Worm (Caenorhabditis elegans) whole organism, young adult: ENCODE measurements around the gene srh-95.

Experiments used
- C06A6.2 ChIP-seq: fragments of 200-800 bp; sonication (Bioruptor generic); conservative IDR thresholded peaks from 2 replicates; pipeline ENCODE4 v1.3.6; 2022; ENCODE audit warnings: missing genetic modification characterization, missing compliant biosample characterization
- D2030.7 ChIP-seq: fragments of 200-800 bp; sonication (Bioruptor generic); IDR thresholded peaks from 2 replicates; pipeline ENCODE4 v1.3.6; 2022; ENCODE audit warnings: missing genetic modification reagents, missing genetic modification characterization, missing compliant biosample characterization
- K11D2.4 ChIP-seq: fragments of 200-800 bp; sonication (Bioruptor generic); IDR thresholded peaks from 2 replicates; pipeline ENCODE4 v1.3.6; 2022; ENCODE audit warnings: missing genetic modification reagents, missing genetic modification characterization, missing compliant biosample characterization
- K12H6.12 ChIP-seq: fragments of 200-800 bp; sonication (Bioruptor generic); optimal IDR thresholded peaks from 2 replicates; lab custom pipeline; 2018; ENCODE audit warnings: mild to moderate bottlenecking, missing genetic modification characterization, missing compliant biosample characterization
- Y67H2A.10 ChIP-seq: fragments of 200-800 bp; sonication (Bioruptor generic); conservative IDR thresholded peaks from 2 replicates; pipeline ENCODE4 v1.3.6; 2022; ENCODE audit warnings: missing genetic modification reagents, missing genetic modification characterization, missing compliant biosample characterization
- Y79H2A.3 ChIP-seq: fragments of 200-800 bp; sonication (Bioruptor generic); conservative IDR thresholded peaks from 2 replicates; pipeline ENCODE4 v1.3.6; 2022; ENCODE audit warnings: missing genetic modification reagents, missing genetic modification characterization, missing compliant biosample characterization
- Y95B8A.8 ChIP-seq: fragments of 200-800 bp; sonication (Bioruptor generic); IDR thresholded peaks from 2 replicates; pipeline ENCODE4 v1.3.6; 2022; ENCODE audit warnings: missing genetic modification reagents, missing genetic modification characterization, missing compliant biosample characterization
- akir-1 ChIP-seq: fragments of 200-800 bp; sonication (Bioruptor generic); optimal IDR thresholded peaks from 2 replicates; lab custom pipeline; 2018; ENCODE audit warnings: mild to moderate bottlenecking, missing genetic modification characterization, moderate library complexity, missing compliant biosample characterization
- die-1 ChIP-seq: sonication (generic microtip); optimal IDR thresholded peaks from 2 replicates; lab custom pipeline; 2016; ENCODE audit warnings: missing genotype, mild to moderate bottlenecking, missing genetic modification characterization, missing compliant biosample characterization
- egl-44 ChIP-seq: fragments of 200-800 bp; sonication (Bioruptor generic); IDR thresholded peaks from 2 replicates; pipeline ENCODE4 v1.3.6; 2022; ENCODE audit warnings: missing genetic modification reagents, missing genetic modification characterization, missing compliant biosample characterization
- ets-4 ChIP-seq: fragments of 200-800 bp; sonication (Bioruptor generic); optimal IDR thresholded peaks from 2 replicates; lab custom pipeline; 2018; ENCODE audit warnings: mild to moderate bottlenecking, missing genetic modification characterization, missing compliant biosample characterization
- hlh-12 ChIP-seq: sonication (generic microtip); optimal IDR thresholded peaks from 2 replicates; lab custom pipeline; 2016; ENCODE audit warnings: missing genetic modification characterization, missing compliant biosample characterization
- hmg-20 ChIP-seq: fragments of 200-800 bp; sonication (Bioruptor generic); IDR thresholded peaks from 2 replicates; pipeline ENCODE4 v1.3.6; 2022; ENCODE audit warnings: missing genetic modification reagents, missing genetic modification characterization, missing compliant biosample characterization
- lag-1 ChIP-seq: fragments of 200-800 bp; sonication (Bioruptor generic); IDR thresholded peaks from 2 replicates; pipeline ENCODE4 v1.3.6; 2022; ENCODE audit warnings: missing genetic modification reagents, missing genetic modification characterization, missing compliant biosample characterization
- let-607 ChIP-seq, 2 experiments: fragments of 200-800 bp in 1 of 2; sonication (Bioruptor generic) in 1 of 2; sonication (generic microtip) in 1 of 2; optimal IDR thresholded peaks; 2 replicates each; lab custom pipeline; 2016 to 2018; ENCODE audit warnings: mild to moderate bottlenecking in 2 of 2, missing compliant biosample characterization in 2 of 2, missing genetic modification characterization in 2 of 2, moderate library complexity in 2 of 2, missing genotype in 1 of 2
- lin-26 ChIP-seq: fragments of 200-800 bp; sonication (Bioruptor generic); IDR thresholded peaks from 2 replicates; pipeline ENCODE4 v1.3.6; 2022; ENCODE audit warnings: missing genetic modification reagents, missing genetic modification characterization, missing compliant biosample characterization
- lin-54 ChIP-seq: fragments of 200-800 bp; sonication (Bioruptor generic); optimal IDR thresholded peaks from 2 replicates; lab custom pipeline; 2018; ENCODE audit warnings: mild to moderate bottlenecking, missing genetic modification characterization, missing compliant biosample characterization
- lsl-1 ChIP-seq: fragments of 200-800 bp; sonication (Bioruptor generic); optimal IDR thresholded peaks from 2 replicates; lab custom pipeline; 2018; ENCODE audit warnings: mild to moderate bottlenecking, missing genetic modification characterization, moderate library complexity, missing compliant biosample characterization
- mel-28 ChIP-seq: sonication (generic microtip); optimal IDR thresholded peaks from 2 replicates; lab custom pipeline; 2016; ENCODE audit warnings: borderline replicate concordance, mild to moderate bottlenecking, missing genetic modification characterization, missing compliant biosample characterization
- mes-4 ChIP-seq: sonication (generic microtip); optimal IDR thresholded peaks from 2 replicates; lab custom pipeline; 2016; ENCODE audit warnings: missing genotype, missing genetic modification characterization, missing compliant biosample characterization
- nfya-1 ChIP-seq: sonication (generic microtip); optimal IDR thresholded peaks from 2 replicates; lab custom pipeline; 2017; ENCODE audit warnings: antibody characterized with exemption, missing compliant biosample characterization, missing genetic modification characterization, borderline replicate concordance; ENCODE audit not compliant: insufficient read depth
- nhr-80 ChIP-seq: sonication (generic microtip); optimal IDR thresholded peaks from 2 replicates; lab custom pipeline; 2016; ENCODE audit warnings: missing genetic modification characterization, missing compliant biosample characterization
- pbrm-1 ChIP-seq: fragments of 200-800 bp; sonication (Bioruptor generic); IDR thresholded peaks from 2 replicates; pipeline ENCODE4 v1.3.6; 2022; ENCODE audit warnings: missing genetic modification reagents, missing genetic modification characterization, missing compliant biosample characterization
- pha-4 ChIP-seq: fragments of 150-350 bp; sonication (generic microtip); optimal IDR thresholded peaks from 2 replicates; lab custom pipeline; 2014; ENCODE audit warnings: missing biosample characterization, missing genetic modification reagents, missing genetic modification characterization
- rcor-1 ChIP-seq: fragments of 200-800 bp; sonication (Bioruptor generic); IDR thresholded peaks from 2 replicates; pipeline ENCODE4 v1.3.6; 2022; ENCODE audit warnings: missing genetic modification reagents, missing genetic modification characterization, missing compliant biosample characterization
- repo-1 ChIP-seq: sonication (generic microtip); optimal IDR thresholded peaks from 2 replicates; lab custom pipeline; 2017; ENCODE audit warnings: mild to moderate bottlenecking, missing genetic modification characterization, missing compliant biosample characterization
- snpc-4 ChIP-seq, 5 experiments: fragments of 150-350 bp in 1 of 5; sonication (generic microtip) in 4 of 5; optimal IDR thresholded peaks; 2 replicates each; lab custom pipeline; 2014 to 2018; ENCODE audit warnings: missing genetic modification characterization in 5 of 5, missing biosample characterization in 3 of 5, antibody characterized with exemption in 2 of 5, mild to moderate bottlenecking in 2 of 5, missing compliant biosample characterization in 2 of 5, missing genotype in 2 of 5, moderate library complexity in 2 of 5, missing genetic modification reagents in 1 of 5
- somi-1 ChIP-seq: fragments of 200-800 bp; sonication (Bioruptor generic); optimal IDR thresholded peaks from 2 replicates; lab custom pipeline; 2018; ENCODE audit warnings: mild to moderate bottlenecking, missing genetic modification characterization, missing compliant biosample characterization
- sptf-2 ChIP-seq: fragments of 200-800 bp; sonication (Bioruptor generic); optimal IDR thresholded peaks from 2 replicates; lab custom pipeline; 2018; ENCODE audit warnings: mild to moderate bottlenecking, missing genetic modification characterization, missing compliant biosample characterization
- tbx-9 ChIP-seq: sonication (generic microtip); optimal IDR thresholded peaks from 2 replicates; lab custom pipeline; 2016; ENCODE audit warnings: borderline replicate concordance, missing genetic modification characterization, inconsistent platforms, missing compliant biosample characterization
- tlf-1 ChIP-seq: fragments of 200-800 bp; sonication (Bioruptor generic); optimal IDR thresholded peaks from 2 replicates; lab custom pipeline; 2018; ENCODE audit warnings: mild to moderate bottlenecking, missing genetic modification characterization, missing compliant biosample characterization
- zfh-2 ChIP-seq: fragments of 200-800 bp; sonication (Bioruptor generic); conservative IDR thresholded peaks from 2 replicates; pipeline ENCODE4 v1.3.6; 2022; ENCODE audit warnings: missing genetic modification reagents, missing genetic modification characterization, missing compliant biosample characterization
- zim-3 ChIP-seq: sonication (generic microtip); optimal IDR thresholded peaks from 2 replicates; lab custom pipeline; 2017; ENCODE audit warnings: mild to moderate bottlenecking, missing genetic modification characterization, moderate library complexity, missing compliant biosample characterization
- ztf-18 ChIP-seq: sonication (generic microtip); optimal IDR thresholded peaks from 2 replicates; lab custom pipeline; 2016; ENCODE audit warnings: missing genotype, mild to moderate bottlenecking, missing genetic modification characterization, missing compliant biosample characterization
- ztf-25 ChIP-seq: fragments of 200-800 bp; sonication (Bioruptor generic); IDR thresholded peaks from 2 replicates; pipeline ENCODE4 v1.3.6; 2022; ENCODE audit warnings: missing genetic modification reagents, missing genetic modification characterization, missing compliant biosample characterization
- ztf-26 ChIP-seq: sonication (generic microtip); optimal IDR thresholded peaks from 2 replicates; lab custom pipeline; 2017; ENCODE audit warnings: missing genetic modification characterization, missing compliant biosample characterization
- ztf-28 ChIP-seq: fragments of 200-800 bp; sonication (Bioruptor generic); IDR thresholded peaks from 2 replicates; pipeline ENCODE4 v1.3.6; 2022; ENCODE audit warnings: missing genetic modification reagents, missing genetic modification characterization, missing compliant biosample characterization

srh-95 gene

ce11 chrV:16211713-16212112 lies 35.0 kb upstream of the srh-95 start:
- TF ChIP-seq Y79H2A.3 (GFP tag; lab: Robert Waterston, UW) (no peak), tbx-9 (no peak), ztf-26 (tag; lab: Kevin White, UChicago) (no peak), K11D2.4 (no peak)

DNA sequence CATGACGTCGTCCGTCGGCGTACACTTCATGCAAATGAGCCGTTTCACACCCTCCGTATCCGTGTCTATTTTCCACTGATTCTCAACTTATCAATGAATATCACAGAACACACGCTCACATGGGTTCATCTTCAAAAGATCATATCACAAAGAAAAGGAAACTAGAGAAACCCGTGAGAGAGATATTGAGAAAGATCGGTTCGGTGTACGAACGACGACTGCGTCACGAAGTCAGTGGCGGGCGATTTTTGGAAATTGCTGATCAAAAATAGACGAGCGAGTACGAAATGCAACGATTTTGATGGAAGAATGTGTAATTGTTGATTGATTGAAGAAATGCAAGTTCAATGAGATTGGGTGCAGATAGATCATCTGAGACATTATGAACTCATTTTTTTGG lies 33.4 kb upstream of the srh-95 start:
- no peak for TF ChIP-seq zfh-2 (GFP tag; lab: Robert Waterston, UW)
- TF ChIP-seq ztf-26 (tag; lab: Kevin White, UChicago): peak; percentile 65
- peak; percentile 58; the same call in 1 of the 2 replicates for TF ChIP-seq C06A6.2 (GFP tag; lab: Robert Waterston, UW)
- peak; percentile 30 for TF ChIP-seq somi-1 (GFP tag; lab: Kevin White, UChicago)

- TF ChIP-seq lin-26 (GFP tag; lab: Robert Waterston, UW) (no peak), ztf-18 (tag; lab: Kevin White, UChicago) (no peak), rcor-1 (GFP tag; lab: Robert Waterston, UW) (no peak), sptf-2 (GFP tag; lab: Kevin White, UChicago) (no peak), Y95B8A.8 (no peak), Y67H2A.10 (no peak), repo-1 (tag; lab: Kevin White, UChicago) (no peak), D2030.7 (GFP tag; lab: Robert Waterston, UW) (no peak), hmg-20 (no peak), die-1 (tag; lab: Kevin White, UChicago) (no peak), lag-1 (GFP tag; lab: Robert Waterston, UW) (no peak), K12H6.12 (tag; lab: Kevin White, UChicago) (no peak), nfya-1 (no peak), ztf-28 (GFP tag; lab: Robert Waterston, UW) (no peak)
These were observed 32.2 kb upstream of the srh-95 start, which contains the start of gene F11A5.9 for ce11 chrV:16214505-16214904. F11A5.9 (plus strand) TSS chrV:16214890.

ce11 chrV:16218522-16218921 lies 28.2 kb upstream of the srh-95 start, which contains the start of gene F11A5.15:
F11A5.15 (minus strand) TSS chrV:16218622.
- no peak for TF ChIP-seq nhr-80
- TF ChIP-seq mes-4 (tag; lab: Kevin White, UChicago): no peak
- TF ChIP-seq lin-54 (GFP tag; lab: Kevin White, UChicago): no peak
- TF ChIP-seq tlf-1 (GFP tag; lab: Kevin White, UChicago): no peak
- no peak for TF ChIP-seq ets-4 (GFP tag; lab: Kevin White, UChicago)
- no peak for TF ChIP-seq pha-4 (tag; lab: Kevin White, UChicago)
- no peak for TF ChIP-seq hlh-12 (tag; lab: Kevin White, UChicago)
- TF ChIP-seq let-607 (tag; optimal IDR thresholded peaks at IDR 0.05; lab: Kevin White, UChicago): no peak
- TF ChIP-seq egl-44 (GFP tag; lab: Robert Waterston, UW): no peak
- TF ChIP-seq akir-1 (GFP tag; lab: Kevin White, UChicago): no peak
- TF ChIP-seq zim-3 (tag; lab: Kevin White, UChicago): no peak
- TF ChIP-seq pbrm-1 (GFP tag; lab: Robert Waterston, UW): no peak
- no peak for TF ChIP-seq ztf-25 (GFP tag; lab: Robert Waterston, UW)
- TF ChIP-seq mel-28: no peak
- no peak for TF ChIP-seq lsl-1 (GFP tag; lab: Kevin White, UChicago)
- TF ChIP-seq snpc-4 (GFP tag; optimal IDR thresholded peaks at IDR 0.05; lab: Kevin White, UChicago): no peak
- no peak for TF ChIP-seq snpc-4 (tag; optimal IDR thresholded peaks at IDR 0.05; lab: Kevin White, UChicago)
- no peak for TF ChIP-seq tbx-9
